Worm (Caenorhabditis elegans) whole organism, L4 larva: Measurements from ENCODE around the gene srlf-12.

Source experiments
- F44E2.7 ChIP-seq: fragments of 200-800 bp; sonication (Bioruptor generic); IDR thresholded peaks from 2 replicates; pipeline ENCODE4 v2.1.2; 2022; ENCODE audit warnings: missing genetic modification characterization, missing compliant biosample characterization
- T26A8.4 ChIP-seq: fragments of 200-800 bp; sonication (Bioruptor generic); IDR thresholded peaks from 2 replicates; pipeline ENCODE4 v1.3.6; 2022; ENCODE audit warnings: missing genetic modification characterization, missing compliant biosample characterization
- Y48G9A.11 ChIP-seq: fragments of 200-800 bp; sonication (Bioruptor generic); IDR thresholded peaks from 2 replicates; pipeline ENCODE4 v1.3.6; 2022; ENCODE audit warnings: missing genetic modification reagents, missing genetic modification characterization, missing compliant biosample characterization
- aha-1 ChIP-seq: fragments of 150-350 bp; peaks from one replicate; lab custom pipeline; 2014; ENCODE audit warnings: missing biosample characterization, missing genetic modification characterization
- aly-2 ChIP-seq: sonication (generic microtip); optimal IDR thresholded peaks from 2 replicates; lab custom pipeline; 2018; ENCODE audit warnings: missing biosample characterization, missing genetic modification characterization
- ama-1 ChIP-seq: fragments of 150-350 bp; optimal IDR thresholded peaks from 2 replicates; lab custom pipeline; 2014; ENCODE audit warnings: inconsistent platforms, mixed read lengths
- attf-4 ChIP-seq: sonication (generic microtip); optimal IDR thresholded peaks from 3 replicates; lab custom pipeline; 2017; ENCODE audit warnings: missing biosample characterization, missing genetic modification characterization
- ceh-20 ChIP-seq: fragments of 200-800 bp; sonication (Bioruptor generic); IDR thresholded peaks from 2 replicates; pipeline ENCODE4 v1.3.6; 2022; ENCODE audit warnings: missing genetic modification reagents, missing genetic modification characterization, missing compliant biosample characterization
- ceh-28 ChIP-seq: fragments of 150-350 bp; optimal IDR thresholded peaks from 2 replicates; lab custom pipeline; 2014; ENCODE audit warnings: missing biosample characterization, missing genetic modification reagents, missing genetic modification characterization
- ceh-82 ChIP-seq: sonication (generic microtip); optimal IDR thresholded peaks from 2 replicates; lab custom pipeline; 2017; ENCODE audit warnings: missing biosample characterization, missing genetic modification characterization
- ces-1 ChIP-seq: fragments of 150-350 bp; sonication (generic microtip); optimal IDR thresholded peaks from 4 replicates; lab custom pipeline; 2014; ENCODE audit warnings: missing biosample characterization, missing genetic modification reagents, missing genetic modification characterization
- cey-2 ChIP-seq: sonication (generic microtip); optimal IDR thresholded peaks from 3 replicates; lab custom pipeline; 2017; ENCODE audit warnings: missing genetic modification characterization, mild to moderate bottlenecking, missing compliant biosample characterization, antibody characterized with exemption, borderline replicate concordance; ENCODE audit not compliant: insufficient read depth
- ctbp-1 ChIP-seq: fragments of 200-800 bp; sonication (Bioruptor generic); IDR thresholded peaks from 2 replicates; pipeline ENCODE4 v1.3.6; 2022; ENCODE audit warnings: missing genetic modification reagents, missing genetic modification characterization, missing compliant biosample characterization
- daf-19 ChIP-seq: fragments of 200-800 bp; sonication (Bioruptor generic); conservative IDR thresholded peaks from 2 replicates; pipeline ENCODE4 v1.3.6; 2022; ENCODE audit warnings: missing genetic modification characterization, missing compliant biosample characterization
- daf-8 ChIP-seq: fragments of 200-800 bp; sonication (Bioruptor generic); IDR thresholded peaks from 2 replicates; pipeline ENCODE4 v1.3.6; 2022; ENCODE audit warnings: missing genetic modification characterization, missing compliant biosample characterization
- dmd-8 ChIP-seq: fragments of 200-800 bp; sonication (Bioruptor generic); IDR thresholded peaks from 2 replicates; pipeline ENCODE4 v1.3.6; 2022; ENCODE audit warnings: missing genetic modification characterization, missing compliant biosample characterization
- duxl-1 ChIP-seq: sonication (generic microtip); optimal IDR thresholded peaks from 2 replicates; lab custom pipeline; 2016; ENCODE audit warnings: mild to moderate bottlenecking, missing genetic modification characterization, moderate library complexity, missing compliant biosample characterization; ENCODE audit not compliant: poor library complexity
- egl-27 ChIP-seq: sonication (generic microtip); optimal IDR thresholded peaks from 3 replicates; lab custom pipeline; 2017; ENCODE audit warnings: missing biosample characterization, missing genetic modification reagents, missing genetic modification characterization
- egl-43 ChIP-seq: fragments of 200-800 bp; sonication (Bioruptor generic); IDR thresholded peaks from 2 replicates; pipeline ENCODE4 v1.3.6; 2022; ENCODE audit warnings: missing genetic modification reagents, missing genetic modification characterization, missing compliant biosample characterization
- fos-1 ChIP-seq: fragments of 150-350 bp; optimal IDR thresholded peaks from 2 replicates; lab custom pipeline; 2014; ENCODE audit warnings: missing biosample characterization, missing genetic modification characterization
- gei-8 ChIP-seq: fragments of 200-800 bp; sonication (Bioruptor generic); optimal IDR thresholded peaks from 2 replicates; lab custom pipeline; 2018; ENCODE audit warnings: mild to moderate bottlenecking, missing genetic modification characterization, missing compliant biosample characterization
- hif-1 ChIP-seq, 2 experiments: sonication (generic microtip); optimal IDR thresholded peaks; 2 replicates each; lab custom pipeline; 2016 to 2017; ENCODE audit warnings: missing compliant biosample characterization in 2 of 2, missing genetic modification characterization in 2 of 2, missing genetic modification reagents in 2 of 2, missing genotype in 2 of 2, mild to moderate bottlenecking in 1 of 2
- hlh-11 ChIP-seq: fragments of 200-800 bp; sonication (Bioruptor generic); optimal IDR thresholded peaks from 2 replicates; lab custom pipeline; 2018; ENCODE audit warnings: mild to moderate bottlenecking, missing genetic modification characterization, missing compliant biosample characterization
- jun-1 ChIP-seq: fragments of 150-350 bp; optimal IDR thresholded peaks from 2 replicates; lab custom pipeline; 2014; ENCODE audit warnings: missing biosample characterization, missing genetic modification reagents, missing genetic modification characterization
- lim-7 ChIP-seq: fragments of 200-800 bp; sonication (Bioruptor generic); IDR thresholded peaks from 2 replicates; pipeline ENCODE4 v1.3.6; 2022; ENCODE audit warnings: missing genetic modification characterization, missing compliant biosample characterization
- lin-1 ChIP-seq: fragments of 200-800 bp; sonication (Bioruptor generic); IDR thresholded peaks from 2 replicates; pipeline ENCODE4 v1.3.6; 2022; ENCODE audit warnings: missing genetic modification reagents, missing genetic modification characterization, missing compliant biosample characterization
- lin-29 ChIP-seq: fragments of 200-800 bp; sonication (Bioruptor generic); IDR thresholded peaks from 2 replicates; pipeline ENCODE4 v1.3.6; 2022; ENCODE audit warnings: missing genetic modification reagents, missing genetic modification characterization, missing compliant biosample characterization
- lin-38 ChIP-seq: fragments of 200-800 bp; sonication (Bioruptor generic); IDR thresholded peaks from 2 replicates; pipeline ENCODE4 v1.3.6; 2022; ENCODE audit warnings: missing genetic modification reagents, missing genetic modification characterization, missing compliant biosample characterization
- lin-39 ChIP-seq: fragments of 150-350 bp; optimal IDR thresholded peaks from 2 replicates; lab custom pipeline; 2014; ENCODE audit warnings: missing biosample characterization, missing genetic modification reagents, missing genetic modification characterization
- lir-3 ChIP-seq: sonication (generic microtip); optimal IDR thresholded peaks from 2 replicates; lab custom pipeline; 2016; ENCODE audit warnings: mild to moderate bottlenecking, missing genetic modification characterization, missing compliant biosample characterization
- madf-9 ChIP-seq: fragments of 200-800 bp; sonication (Bioruptor generic); conservative IDR thresholded peaks from 2 replicates; pipeline ENCODE4 v1.3.6; 2022; ENCODE audit warnings: missing genetic modification reagents, missing genetic modification characterization, missing compliant biosample characterization
- nhr-10 ChIP-seq: fragments of 150-350 bp; optimal IDR thresholded peaks from 2 replicates; lab custom pipeline; 2014; ENCODE audit warnings: missing biosample characterization, missing genetic modification characterization
- nhr-11 ChIP-seq: fragments of 150-350 bp; optimal IDR thresholded peaks from 2 replicates; lab custom pipeline; 2014; ENCODE audit warnings: missing biosample characterization, missing genetic modification characterization
- nhr-237 ChIP-seq: sonication (generic microtip); optimal IDR thresholded peaks from 2 replicates; lab custom pipeline; 2017; ENCODE audit warnings: missing biosample characterization, missing genetic modification characterization
- nhr-28 ChIP-seq: fragments of 150-350 bp; optimal IDR thresholded peaks from 2 replicates; lab custom pipeline; 2014; ENCODE audit warnings: missing biosample characterization, missing genetic modification characterization
- nhr-41 ChIP-seq: fragments of 200-800 bp; sonication (Bioruptor generic); IDR thresholded peaks from 2 replicates; pipeline ENCODE4 v1.3.6; 2022; ENCODE audit warnings: missing genetic modification reagents, missing genetic modification characterization, missing compliant biosample characterization
- nhr-42 ChIP-seq: fragments of 200-800 bp; sonication (Bioruptor generic); IDR thresholded peaks from 2 replicates; pipeline ENCODE4 v1.3.6; 2022; ENCODE audit warnings: missing genetic modification characterization, missing compliant biosample characterization
- nhr-6 ChIP-seq: fragments of 150-350 bp; optimal IDR thresholded peaks from 2 replicates; lab custom pipeline; 2014; ENCODE audit warnings: missing biosample characterization, missing genetic modification characterization
- nhr-77 ChIP-seq: fragments of 150-350 bp; optimal IDR thresholded peaks from 2 replicates; lab custom pipeline; 2014; ENCODE audit warnings: missing biosample characterization, missing genetic modification characterization
- php-3 ChIP-seq: fragments of 200-800 bp; sonication (Bioruptor generic); IDR thresholded peaks from 2 replicates; pipeline ENCODE4 v1.3.6; 2022; ENCODE audit warnings: missing genetic modification reagents, missing genetic modification characterization, missing compliant biosample characterization
- rbr-2 ChIP-seq: sonication (generic microtip); optimal IDR thresholded peaks from 2 replicates; lab custom pipeline; 2016; ENCODE audit warnings: missing genotype, missing genetic modification characterization, missing compliant biosample characterization
- sdz-12 ChIP-seq: fragments of 200-800 bp; sonication (Bioruptor generic); optimal IDR thresholded peaks from 2 replicates; lab custom pipeline; 2018; ENCODE audit warnings: mild to moderate bottlenecking, missing genetic modification characterization, missing compliant biosample characterization
- set-16 ChIP-seq: fragments of 200-800 bp; sonication (Bioruptor generic); IDR thresholded peaks from 2 replicates; pipeline ENCODE4 v1.3.6; 2022; ENCODE audit warnings: missing genetic modification reagents, missing genetic modification characterization, missing compliant biosample characterization
- skn-1 ChIP-seq: fragments of 150-350 bp; optimal IDR thresholded peaks from 2 replicates; lab custom pipeline; 2014; ENCODE audit warnings: missing biosample characterization, missing genetic modification characterization
- snpc-1.2 ChIP-seq: fragments of 200-800 bp; sonication (Bioruptor generic); IDR thresholded peaks from 2 replicates; pipeline ENCODE4 v1.3.6; 2022; ENCODE audit warnings: missing genetic modification reagents, missing genetic modification characterization, missing compliant biosample characterization
- tra-1 ChIP-seq: fragments of 200-800 bp; sonication (Bioruptor generic); IDR thresholded peaks from 2 replicates; pipeline ENCODE4 v1.3.6; 2022; ENCODE audit warnings: missing genetic modification reagents, missing genetic modification characterization, missing compliant biosample characterization
- zag-1 ChIP-seq: fragments of 150-350 bp; optimal IDR thresholded peaks from 2 replicates; lab custom pipeline; 2014; ENCODE audit warnings: missing biosample characterization, missing genetic modification characterization
- zfp-2 ChIP-seq: sonication (generic microtip); optimal IDR thresholded peaks from 2 replicates; lab custom pipeline; 2016; ENCODE audit warnings: mild to moderate bottlenecking, missing genetic modification characterization, missing compliant biosample characterization
- zfp-3 ChIP-seq: fragments of 200-800 bp; sonication (Bioruptor generic); conservative IDR thresholded peaks from 2 replicates; pipeline ENCODE4 v1.3.6; 2022; ENCODE audit warnings: missing genetic modification reagents, missing genetic modification characterization, missing compliant biosample characterization
- zip-11 ChIP-seq: fragments of 200-800 bp; sonication (Bioruptor generic); IDR thresholded peaks from 2 replicates; pipeline ENCODE4 v1.3.6; 2022; ENCODE audit warnings: missing genetic modification characterization, missing compliant biosample characterization
- zip-2 ChIP-seq: fragments of 150-350 bp; optimal IDR thresholded peaks from 2 replicates; lab custom pipeline; 2014; ENCODE audit warnings: missing biosample characterization, missing genetic modification characterization
- ztf-11 ChIP-seq: fragments of 150-350 bp; optimal IDR thresholded peaks from 2 replicates; lab custom pipeline; 2014; ENCODE audit warnings: missing biosample characterization, missing genetic modification characterization

srlf-12 gene

DNA sequence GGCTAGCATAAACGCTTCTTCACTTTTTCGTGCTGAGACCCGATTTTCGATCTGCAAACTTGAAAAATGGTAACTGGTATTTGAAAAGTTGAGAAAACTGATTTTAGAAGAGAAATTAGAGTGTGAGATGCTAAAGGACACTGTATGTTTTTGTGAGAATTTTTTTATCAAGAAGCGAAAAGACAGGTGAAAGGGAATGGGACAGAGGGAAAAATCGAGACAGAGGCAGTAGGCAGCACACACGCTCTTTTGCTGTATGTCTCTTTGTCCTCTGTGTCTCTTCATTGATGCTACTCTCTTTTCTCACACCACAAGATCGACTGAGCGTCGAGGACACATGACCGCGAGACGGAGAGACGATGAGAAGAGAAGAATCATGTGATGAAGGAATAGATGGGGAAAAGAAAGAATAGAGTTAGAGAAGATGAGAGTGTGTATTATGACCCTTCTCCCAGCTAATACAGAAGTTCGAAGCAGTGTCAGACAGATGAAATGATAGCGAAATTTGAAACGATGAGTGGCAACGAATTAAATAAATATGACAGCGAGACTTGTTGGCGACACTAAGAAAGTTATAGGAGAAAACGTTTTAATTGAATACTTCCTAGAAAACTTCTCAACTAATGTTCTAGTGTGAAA lies 44.1 kb upstream of the srlf-12 start, which contains the start of gene lgg-2:
lgg-2 (minus strand) TSS at position 51 of the 639 bp plus-strand sequence.
- TF ChIP-seq lin-1 (GFP tag; lab: Robert Waterston, UW) = peak; percentile 91
- peak; percentile 25; the same call in 1 of the 2 replicates for TF ChIP-seq madf-9 (GFP tag; lab: Robert Waterston, UW)
- TF ChIP-seq tra-1 = peak; percentile 92
- no peak for TF ChIP-seq snpc-1.2 (GFP tag; lab: Robert Waterston, UW)
- peak; percentile 24 to 77 for TF ChIP-seq hif-1 (tag; optimal IDR thresholded peaks at IDR 0.05; lab: Kevin White, UChicago)
- peak; percentile 87 for TF ChIP-seq T26A8.4 (GFP tag; lab: Robert Waterston, UW)
- TF ChIP-seq set-16 (GFP tag; lab: Robert Waterston, UW) = peak; percentile 76
- TF ChIP-seq dmd-8 (GFP tag; lab: Robert Waterston, UW) = no peak
- peak; percentile 91 for TF ChIP-seq jun-1 (tag; lab: Kevin White, UChicago)
- TF ChIP-seq aha-1 (tag; lab: Kevin White, UChicago) = peak; percentile 100
- no peak for TF ChIP-seq sdz-12 (GFP tag; lab: Kevin White, UChicago)
- peak; percentile 89 for TF ChIP-seq zfp-3 (GFP tag; lab: Robert Waterston, UW)
- TF ChIP-seq ces-1 (GFP tag; lab: Kevin White, UChicago) = no peak
- TF ChIP-seq zip-2 (tag; lab: Kevin White, UChicago) = no peak
- TF ChIP-seq daf-8 (GFP tag; lab: Robert Waterston, UW) = no peak
- no peak for TF ChIP-seq egl-27 (tag; lab: Kevin White, UChicago)
- TF ChIP-seq hlh-11 = peak; percentile 100
- no peak for TF ChIP-seq lir-3 (tag; lab: Kevin White, UChicago)
- TF ChIP-seq aly-2 (tag; lab: Kevin White, UChicago) = no peak
- TF ChIP-seq Y48G9A.11 = no peak
- peak; percentile 87 for TF ChIP-seq nhr-42 (GFP tag; lab: Robert Waterston, UW)
- TF ChIP-seq nhr-6 (tag; lab: Kevin White, UChicago) = peak; percentile 97
- peak; percentile 65; the same call in 1 of the 2 replicates for TF ChIP-seq egl-43 (GFP tag; lab: Robert Waterston, UW)
- no peak for TF ChIP-seq zip-11 (GFP tag; lab: Robert Waterston, UW)
- TF ChIP-seq duxl-1 (tag; lab: Kevin White, UChicago) = peak; percentile 69
- no peak for TF ChIP-seq lim-7
- peak; percentile 75 for TF ChIP-seq ceh-28 (tag; lab: Kevin White, UChicago)
- TF ChIP-seq skn-1 (tag; lab: Kevin White, UChicago) = no peak
- TF ChIP-seq cey-2 (tag; lab: Kevin White, UChicago) = peak; percentile 63
- peak; percentile 73 for TF ChIP-seq lin-38 (GFP tag; lab: Robert Waterston, UW)
- TF ChIP-seq ama-1 (lab: Kevin White, UChicago) = peak; percentile 19
- peak; percentile 65 for TF ChIP-seq attf-4 (tag; lab: Kevin White, UChicago)
- TF ChIP-seq nhr-10 (tag; lab: Kevin White, UChicago) = peak; percentile 80
- no peak for TF ChIP-seq F44E2.7 (GFP tag; lab: Robert Waterston, UW)
- TF ChIP-seq daf-19 (GFP tag; lab: Robert Waterston, UW) = no peak
- TF ChIP-seq ctbp-1 = peak; percentile 87
- TF ChIP-seq nhr-41 (GFP tag; lab: Robert Waterston, UW) = peak; percentile 84
- TF ChIP-seq zfp-2 (tag; lab: Kevin White, UChicago) = peak; percentile 39
- peak; percentile 26 for TF ChIP-seq zag-1
- no peak for TF ChIP-seq ztf-11
- TF ChIP-seq nhr-237 (tag; lab: Kevin White, UChicago) = no peak
- no peak for TF ChIP-seq rbr-2 (tag; lab: Kevin White, UChicago)
- 0 out of 2 replicates have a peak, but pooled peaks have one; percentile 55 for TF ChIP-seq php-3 (GFP tag; lab: Robert Waterston, UW)
- TF ChIP-seq nhr-28 (tag; lab: Kevin White, UChicago) = peak; percentile 96
- peak; percentile 75 for TF ChIP-seq gei-8
- TF ChIP-seq nhr-77 (tag; lab: Kevin White, UChicago) = peak; percentile 88
- TF ChIP-seq lin-29 = peak; percentile 54; the same call in 1 of the 2 replicates
- peak; percentile 87 for TF ChIP-seq ceh-20 (GFP tag; lab: Robert Waterston, UW)
- TF ChIP-seq nhr-11 (tag; lab: Kevin White, UChicago) = peak; percentile 97
- TF ChIP-seq ceh-82 (tag; lab: Kevin White, UChicago) = no peak
- peak; percentile 1 for TF ChIP-seq lin-39 (tag; lab: Kevin White, UChicago)
- TF ChIP-seq fos-1 (tag; lab: Kevin White, UChicago) = no peak
